Worm (Caenorhabditis elegans): ENCODE measurements around the gene aat-7.

aat-7 gene

DNA sequence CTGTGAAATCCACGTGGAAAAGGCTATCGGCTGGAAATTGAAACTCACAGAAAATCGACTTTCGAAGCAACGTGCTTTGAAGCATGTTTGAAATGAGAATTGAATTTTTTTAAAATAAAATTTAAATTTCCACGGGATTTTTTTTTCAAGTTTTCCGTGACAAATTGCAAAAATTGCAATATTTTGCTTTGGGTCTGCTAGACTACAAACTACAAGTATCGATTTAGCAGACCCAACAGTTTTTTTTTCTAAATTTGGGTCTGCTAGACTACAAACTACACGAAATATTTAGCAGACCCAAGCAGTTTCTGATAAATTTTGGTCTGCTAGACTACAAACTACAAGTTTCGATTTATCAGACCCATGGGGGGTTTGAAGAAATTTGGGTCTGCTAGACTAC lies 24.7 kb downstream of the aat-7 start, which contains the start of gene Y51H7C.9:
Y51H7C.9 (minus strand) TSS at position 101 of the 400 bp plus-strand sequence.
- TF ChIP-seq W03F9.2 (tag; optimal IDR thresholded peaks at IDR 0.05) (no peak), dao-5 (tag; optimal IDR thresholded peaks at IDR 0.05) (no peak), him-1 (tag; optimal IDR thresholded peaks at IDR 0.05) (no peak)

DNA sequence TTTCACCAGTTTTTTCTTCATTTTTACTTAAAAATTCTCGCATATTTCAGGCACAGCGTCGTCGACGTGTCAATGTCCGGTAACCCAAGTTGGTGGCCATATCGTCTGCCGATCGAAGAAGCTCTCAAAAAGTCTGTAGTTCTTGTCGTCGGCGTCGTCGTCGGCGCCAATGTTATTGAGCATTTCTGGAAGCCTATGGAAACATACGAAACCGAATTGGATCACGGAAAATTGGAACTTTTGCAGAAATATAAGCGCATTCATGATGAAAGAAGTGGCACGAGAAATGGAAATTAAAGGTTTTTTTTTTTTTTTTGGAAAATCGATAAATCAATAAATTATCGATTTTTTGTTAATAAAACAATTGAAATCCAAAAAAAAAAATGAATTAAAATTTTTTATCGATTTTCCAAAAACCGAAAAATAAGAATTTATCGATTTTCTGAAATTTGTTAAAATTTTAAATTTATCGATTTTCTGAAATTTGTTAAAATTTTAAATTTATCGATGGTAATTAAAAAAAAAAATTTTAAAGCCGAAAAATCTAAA lies 25.8 kb downstream of the aat-7 start, which contains the start of gene alkb-1:
alkb-1 (plus strand) TSS at position 51 of the 549 bp plus-strand sequence.
- TF ChIP-seq him-1 (tag; optimal IDR thresholded peaks at IDR 0.05) (no peak), dao-5 (tag; optimal IDR thresholded peaks at IDR 0.05) (no peak), W03F9.2 (tag; optimal IDR thresholded peaks at IDR 0.05) (no peak)

DNA sequence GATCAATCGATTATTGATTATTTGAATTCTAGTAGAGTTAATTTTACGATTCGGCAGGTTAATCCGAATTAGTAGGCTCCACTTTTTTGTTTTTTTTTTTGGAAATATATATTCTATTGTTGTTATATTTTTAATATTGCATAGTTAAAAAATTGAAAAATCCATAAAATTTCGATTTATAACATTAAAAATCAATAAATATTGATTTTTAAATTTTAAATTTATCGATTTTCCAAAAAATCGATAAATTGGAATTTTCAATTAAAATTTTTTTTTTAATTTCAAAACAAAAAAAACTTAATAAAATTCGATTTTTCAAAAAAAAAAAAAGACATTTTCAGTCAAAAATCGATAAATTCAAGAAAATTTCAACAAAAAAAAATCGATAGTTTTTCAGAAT lies 33.3 kb downstream of the aat-7 start:
- TF ChIP-seq dao-5 (tag; optimal IDR thresholded peaks at IDR 0.05) (no peak), W03F9.2 (tag; optimal IDR thresholded peaks at IDR 0.05) (no peak), him-1 (tag; optimal IDR thresholded peaks at IDR 0.05) (no peak)

DNA sequence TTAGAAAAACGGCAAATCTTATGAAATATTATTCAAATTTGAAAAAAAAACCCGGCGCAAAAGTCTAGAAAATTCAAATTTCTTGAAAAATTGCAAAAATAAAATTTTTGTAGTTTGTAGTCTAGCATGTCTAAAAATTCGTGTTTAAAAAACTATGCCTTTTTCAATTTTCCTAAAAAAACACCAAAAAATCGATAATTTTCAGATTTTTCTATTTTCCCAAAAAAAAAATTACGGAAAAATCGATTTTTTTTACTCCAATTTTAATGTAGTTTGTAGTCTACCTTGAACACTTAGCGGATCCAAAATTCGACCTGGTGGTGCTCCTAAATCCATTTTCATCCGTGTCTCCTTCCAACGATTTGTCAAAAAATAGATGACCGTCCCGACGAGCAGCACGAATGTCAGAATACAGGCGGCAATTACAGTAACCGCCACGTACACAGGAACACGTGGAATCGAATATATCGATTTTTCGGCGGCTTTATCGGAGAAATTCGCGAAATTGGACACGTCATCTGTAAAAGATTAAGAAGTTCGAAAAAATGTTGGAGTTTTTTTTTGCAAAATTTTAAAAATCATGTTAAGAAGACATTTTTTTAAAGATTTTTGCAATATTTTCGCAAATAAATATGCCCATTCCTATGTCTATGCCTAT lies 34.3 kb downstream of the aat-7 start:
- TF ChIP-seq him-1 (tag; optimal IDR thresholded peaks at IDR 0.05) = no peak
- TF ChIP-seq dao-5 (tag; optimal IDR thresholded peaks at IDR 0.05) = no peak
- no peak for TF ChIP-seq W03F9.2 (tag; optimal IDR thresholded peaks at IDR 0.05)

DNA sequence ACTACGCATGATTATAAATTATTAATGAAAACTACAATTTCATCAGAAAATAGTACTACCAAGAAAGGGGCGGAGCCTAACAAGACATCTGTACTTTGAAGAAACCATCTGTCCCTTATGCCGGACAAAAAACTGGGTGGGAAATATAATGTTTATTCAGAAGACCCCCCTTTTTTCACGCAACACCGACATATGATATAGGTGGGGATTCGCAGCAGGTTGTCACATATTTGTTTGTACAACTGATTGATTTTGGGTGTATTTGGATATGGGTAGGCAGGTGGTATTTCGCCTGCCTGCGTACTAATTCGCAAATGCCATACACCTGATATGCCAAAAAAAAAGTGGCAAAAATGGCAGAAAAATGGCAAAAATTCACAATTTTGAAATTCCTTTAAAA lies 37.0 kb downstream of the aat-7 start, which contains the start of gene Y51H7C.10:
Y51H7C.10 (minus strand) TSS at position 101 of the 400 bp plus-strand sequence.
- TF ChIP-seq dao-5 (tag; optimal IDR thresholded peaks at IDR 0.05) (no peak), W03F9.2 (tag; optimal IDR thresholded peaks at IDR 0.05) (no peak), him-1 (tag; optimal IDR thresholded peaks at IDR 0.05) (no peak)

DNA sequence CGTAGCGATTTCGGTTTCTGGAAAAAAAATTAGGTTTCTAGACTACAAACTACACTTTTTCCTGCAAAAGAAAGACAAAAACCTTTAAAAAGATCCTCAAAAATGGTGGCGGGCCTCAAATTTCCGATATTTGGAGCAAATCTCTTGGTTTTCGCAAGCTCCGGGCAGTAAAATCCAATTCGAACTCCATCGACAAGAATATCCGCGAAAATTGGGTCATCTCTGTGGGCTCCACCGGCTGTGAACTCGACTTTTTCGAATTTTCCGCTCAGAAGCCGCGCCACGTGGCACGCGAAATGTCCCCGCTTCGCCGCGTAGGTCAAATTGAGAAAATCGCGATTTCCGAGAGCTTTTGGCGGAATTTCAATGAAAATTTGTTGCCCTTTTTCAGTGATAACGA lies 50.0 kb downstream of the aat-7 start:
- TF ChIP-seq him-1 (tag; optimal IDR thresholded peaks at IDR 0.05) (no peak), W03F9.2 (tag; optimal IDR thresholded peaks at IDR 0.05) (no peak), dao-5 (tag; optimal IDR thresholded peaks at IDR 0.05) (no peak)

DNA sequence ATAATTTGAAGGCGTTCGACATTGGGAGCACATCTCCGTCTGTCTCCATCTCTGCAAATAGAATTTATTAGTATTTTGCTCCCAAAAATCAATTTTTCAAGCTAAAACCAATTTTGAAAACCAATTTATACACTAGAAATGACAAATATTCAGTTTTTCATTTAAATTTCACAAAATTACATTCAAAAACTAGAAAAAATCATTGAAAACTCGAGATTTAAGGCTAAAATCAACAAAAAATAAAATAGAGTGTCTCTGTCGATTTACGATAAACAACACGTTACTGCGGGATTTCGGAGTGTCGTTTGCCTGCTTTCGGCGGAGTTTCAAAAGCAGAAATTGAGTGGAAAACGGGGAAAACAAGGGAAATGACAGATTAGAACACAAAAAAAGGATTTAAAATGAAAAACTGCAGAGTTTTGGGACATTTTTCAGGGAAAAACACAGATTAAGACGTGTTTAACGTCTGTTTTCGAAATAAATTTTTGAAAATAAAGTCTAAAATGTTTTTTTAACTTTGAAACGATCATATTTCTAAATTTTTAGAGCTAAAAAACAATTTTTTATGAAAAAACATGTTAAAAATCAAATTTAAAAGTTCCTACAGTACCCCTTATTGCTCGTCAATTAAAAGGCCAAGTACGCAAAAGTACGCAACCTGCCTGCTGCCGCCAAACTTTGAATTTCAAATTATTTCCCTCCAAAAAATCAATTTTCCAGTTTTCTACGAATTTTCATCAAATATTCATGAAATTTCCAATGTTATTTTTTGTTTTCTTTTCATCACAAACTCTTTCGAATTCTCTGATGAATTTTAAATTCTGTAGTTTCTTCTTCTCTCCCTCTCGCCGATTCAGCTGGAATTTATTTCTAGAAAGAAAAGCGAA lies 51.0 kb downstream of the aat-7 start, which contains the start of gene nol-6:
nol-6 (minus strand) TSS at position 51 of the 887 bp plus-strand sequence.
- TF ChIP-seq him-1 (tag; optimal IDR thresholded peaks at IDR 0.05) (no peak), dao-5 (tag; optimal IDR thresholded peaks at IDR 0.05) (no peak), W03F9.2 (tag; optimal IDR thresholded peaks at IDR 0.05) (no peak)

DNA sequence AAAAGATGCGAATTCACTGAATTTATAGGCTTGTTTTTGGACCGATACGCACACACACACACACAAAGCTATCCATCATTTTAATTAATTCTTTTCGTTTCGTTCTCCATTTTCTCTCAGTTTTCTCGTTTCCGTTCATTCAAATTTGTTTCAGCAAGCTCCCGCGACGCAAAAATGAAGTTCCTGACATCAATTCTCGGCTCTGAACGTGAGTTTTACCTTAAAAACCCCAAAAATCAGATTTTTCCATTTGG lies 51.6 kb downstream of the aat-7 start, which contains the start of gene Y51H7C.3:
Y51H7C.3 (plus strand) TSS at position 155 of the 254 bp plus-strand sequence.
- TF ChIP-seq dao-5 (tag; optimal IDR thresholded peaks at IDR 0.05) (no peak), W03F9.2 (tag; optimal IDR thresholded peaks at IDR 0.05) (no peak), him-1 (tag; optimal IDR thresholded peaks at IDR 0.05) (no peak)
